Worm (Caenorhabditis elegans): ENCODE measurements around the gene gck-1.
"Not testable (repeated sequence)": the region's sequence is repeated elsewhere in the genome, so short reads cannot be mapped to it uniquely, and the experiment has no call there.

gck-1 gene

ce11 chrV:8947499-8947898 lies at the start of gene gck-1:
Gene gck-1 (plus strand): TSS chrV:8947799.
- TF ChIP-seq ZK546.5 (tag; optimal IDR thresholded peaks at IDR 0.05): no peak
- TF ChIP-seq skn-1 (tag; optimal IDR thresholded peaks at IDR 0.05): no peak
- no peak for TF ChIP-seq nhr-28 (tag; optimal IDR thresholded peaks at IDR 0.05)
- TF ChIP-seq sea-2 (GFP tag; optimal IDR thresholded peaks at IDR 0.05): no peak
- TF ChIP-seq ztf-4 (tag; optimal IDR thresholded peaks at IDR 0.05): no peak
- no peak for TF ChIP-seq nfya-1 (tag; optimal IDR thresholded peaks at IDR 0.05; ENCODE audit: insufficient read depth)
- TF ChIP-seq unc-39 (tag; optimal IDR thresholded peaks at IDR 0.05): no peak
- no peak for TF ChIP-seq ztf-11 (tag; optimal IDR thresholded peaks at IDR 0.05)
- no peak for TF ChIP-seq nhr-77 (tag; optimal IDR thresholded peaks at IDR 0.05)
- no peak for TF ChIP-seq elt-2 (tag; optimal IDR thresholded peaks at IDR 0.05)
- TF ChIP-seq aly-2 (tag; optimal IDR thresholded peaks at IDR 0.05): no peak
- TF ChIP-seq lin-15B (tag; optimal IDR thresholded peaks at IDR 0.05): no peak
- TF ChIP-seq nhr-67 (tag; optimal IDR thresholded peaks at IDR 0.05): no peak
- no peak for TF ChIP-seq egl-27 (tag; optimal IDR thresholded peaks at IDR 0.05)
- TF ChIP-seq pqm-1 (tag; optimal IDR thresholded peaks at IDR 0.05): no peak
- TF ChIP-seq nhr-237 (tag; optimal IDR thresholded peaks at IDR 0.05): no peak
- no peak for TF ChIP-seq ceh-82 (tag; optimal IDR thresholded peaks at IDR 0.05)

ce11 chrV:8897942-8898419 lies 49.6 kb upstream of the gck-1 start, which contains the start of the genes his-17 and his-18:
Gene his-17 (minus strand): TSS chrV:8897992.
Gene his-18 (plus strand): TSS chrV:8898228.
- not testable (repeated sequence) for TF ChIP-seq nhr-76, elt-1, zag-1 (tag; optimal IDR thresholded peaks at IDR 0.05)

- TF ChIP-seq pqm-1 (tag; optimal IDR thresholded peaks at IDR 0.05) (no peak), mml-1 (tag; optimal IDR thresholded peaks at IDR 0.05) (no peak), ceh-28 (tag; optimal IDR thresholded peaks at IDR 0.05) (no peak), aly-2 (tag; optimal IDR thresholded peaks at IDR 0.05) (no peak), lsy-12 (tag; optimal IDR thresholded peaks at IDR 0.05) (no peak), nhr-11 (tag; optimal IDR thresholded peaks at IDR 0.05) (no peak), hmg-11 (tag; optimal IDR thresholded peaks at IDR 0.05) (no peak), unc-39 (tag; optimal IDR thresholded peaks at IDR 0.05) (no peak), nhr-43 (tag; optimal IDR thresholded peaks at IDR 0.05; ENCODE audit: poor library complexity, severe bottlenecking) (no peak)
Observed at ce11 chrV:8898756-8899155, 48.8 kb upstream of the gck-1 start, which contains the start of gene frpr-13. Gene frpr-13 (plus strand): TSS chrV:8899056.

- TF ChIP-seq lin-39 (tag; optimal IDR thresholded peaks at IDR 0.05): no peak
- TF ChIP-seq zag-1 (tag; optimal IDR thresholded peaks at IDR 0.05): no peak
Observed at ce11 chrV:8902697-8903096, 44.9 kb upstream of the gck-1 start, which contains the start of gene frpr-12. Gene frpr-12 (plus strand): TSS chrV:8902997.

ce11 chrV:8903916-8904315 lies 43.7 kb upstream of the gck-1 start:
- TF ChIP-seq nhr-23 (tag; optimal IDR thresholded peaks at IDR 0.05) (no peak), nhr-77 (tag; optimal IDR thresholded peaks at IDR 0.05) (no peak), nhr-28 (tag; optimal IDR thresholded peaks at IDR 0.05) (no peak), elt-2 (tag; optimal IDR thresholded peaks at IDR 0.05) (no peak), nhr-12 (tag; optimal IDR thresholded peaks at IDR 0.05) (no peak), zag-1 (tag; optimal IDR thresholded peaks at IDR 0.05) (no peak), tbx-2 (tag; optimal IDR thresholded peaks at IDR 0.05) (no peak), jun-1 (tag; optimal IDR thresholded peaks at IDR 0.05) (no peak), egl-27 (tag; optimal IDR thresholded peaks at IDR 0.05) (no peak)

- TF ChIP-seq skn-1 (tag; optimal IDR thresholded peaks at IDR 0.05): no peak
- no peak for TF ChIP-seq tbx-2 (tag; optimal IDR thresholded peaks at IDR 0.05)
- no peak for TF ChIP-seq nhr-237 (tag; optimal IDR thresholded peaks at IDR 0.05)
- no peak for TF ChIP-seq elt-3 (tag; optimal IDR thresholded peaks at IDR 0.05)
- TF ChIP-seq elt-2 (tag; optimal IDR thresholded peaks at IDR 0.05): peak; percentile 93
- TF ChIP-seq R02D3.7 (tag; optimal IDR thresholded peaks at IDR 0.05): no peak
- peak; percentile 33 for TF ChIP-seq pha-4 (tag; optimal IDR thresholded peaks at IDR 0.05)
- TF ChIP-seq daf-12 (tag; optimal IDR thresholded peaks at IDR 0.05): no peak
- TF ChIP-seq nhr-77 (tag; optimal IDR thresholded peaks at IDR 0.05): no peak
- TF ChIP-seq ztf-11 (tag; optimal IDR thresholded peaks at IDR 0.05): no peak
- TF ChIP-seq ZK546.5 (tag; optimal IDR thresholded peaks at IDR 0.05): no peak
- TF ChIP-seq nhr-25 (tag; optimal IDR thresholded peaks at IDR 0.05): no peak
- no peak for TF ChIP-seq fos-1 (tag; optimal IDR thresholded peaks at IDR 0.05)
- TF ChIP-seq egl-27 (tag; optimal IDR thresholded peaks at IDR 0.05): peak; percentile 28
- peak; percentile 87 for TF ChIP-seq pqm-1 (tag; optimal IDR thresholded peaks at IDR 0.05)
Observed at ce11 chrV:8905656-8906055, 41.9 kb upstream of the gck-1 start.
